Worm (Caenorhabditis elegans) whole organism, young adult: ENCODE results near the gene sel-1.

Experiments used
- ama-1 ChIP-seq, 3 experiments: fragments of 150-350 bp in 1 of 3; sonication (generic microtip) in 2 of 3; optimal IDR thresholded peaks; 2 replicates each; lab custom pipeline; 2014 to 2018; ENCODE audit warnings: missing biosample characterization in 2 of 3, missing genetic modification characterization in 2 of 3, missing genetic modification reagents in 2 of 3
- dox-1 ChIP-seq: fragments of 200-800 bp; sonication (Bioruptor generic); IDR thresholded peaks from 2 replicates; pipeline ENCODE4 v1.3.6; 2022; ENCODE audit warnings: missing genetic modification reagents, missing genetic modification characterization, missing compliant biosample characterization
- egl-18 ChIP-seq: fragments of 200-800 bp; sonication (Bioruptor generic); IDR thresholded peaks from 2 replicates; pipeline ENCODE4 v1.3.6; 2022; ENCODE audit warnings: missing genetic modification reagents, missing genetic modification characterization, missing compliant biosample characterization
- lin-35 ChIP-seq, 3 experiments: fragments of 150-350 bp in 2 of 3; sonication (generic microtip) in 1 of 3; optimal IDR thresholded peaks; 2 replicates each; lab custom pipeline; 2014 to 2018; ENCODE audit warnings: missing biosample characterization in 3 of 3, missing genetic modification characterization in 3 of 3, missing genetic modification reagents in 3 of 3
- unc-130 ChIP-seq: sonication (generic microtip); optimal IDR thresholded peaks from 2 replicates; lab custom pipeline; 2016; ENCODE audit warnings: missing genetic modification reagents, missing genetic modification characterization, missing compliant biosample characterization

- TF ChIP-seq egl-18 (GFP tag; lab: Robert Waterston, UW): no peak
- no peak for TF ChIP-seq ama-1 (optimal IDR thresholded peaks at IDR 0.05; lab: Kevin White, UChicago)
- no peak for TF ChIP-seq ama-1 (GFP tag; optimal IDR thresholded peaks at IDR 0.05; lab: Kevin White, UChicago)
- TF ChIP-seq unc-130 (GFP tag; lab: Kevin White, UChicago): no peak
- TF ChIP-seq lin-35 (GFP tag; optimal IDR thresholded peaks at IDR 0.05; lab: Kevin White, UChicago): no peak
- TF ChIP-seq dox-1: no peak
These were observed 3.6 kb upstream of the sel-1 start for ce11 chrV:12556904-12557303.
